Worm (Caenorhabditis elegans): Measurements from ENCODE around the gene F40D4.17.

- TF ChIP-seq nhr-6 (tag; optimal IDR thresholded peaks at IDR 0.05) (no peak), ZK337.2 (GFP tag; IDR thresholded peaks at IDR 0.05) (no peak), ceh-20 (GFP tag; IDR thresholded peaks at IDR 0.05) (no peak), daf-16 (GFP tag; optimal IDR thresholded peaks at IDR 0.05) (no peak), daf-16 (tag; optimal IDR thresholded peaks at IDR 0.05) (no peak), Y48G9A.11 (GFP tag; IDR thresholded peaks at IDR 0.05) (no peak), fkh-10 (GFP tag; optimal IDR thresholded peaks at IDR 0.05) (no peak), pqm-1 (tag; optimal IDR thresholded peaks at IDR 0.05) (no peak), F37D6.2 (tag; optimal IDR thresholded peaks at IDR 0.05) (no peak), nhr-237 (tag; optimal IDR thresholded peaks at IDR 0.05) (no peak), zfp-3 (GFP tag; conservative IDR thresholded peaks at IDR 0.05) (no peak), nhr-76 (tag; optimal IDR thresholded peaks at IDR 0.05) (no peak), ZK546.5 (tag; optimal IDR thresholded peaks at IDR 0.05) (no peak), unc-62 (GFP tag; optimal IDR thresholded peaks at IDR 0.05 in 1 of 2) (no peak), unc-62 (tag; optimal IDR thresholded peaks at IDR 0.05) (no peak), T20F7.1 (GFP tag; optimal IDR thresholded peaks at IDR 0.05) (no peak)
These were observed 4.2 kb upstream of the F40D4.17 start, which contains the start of gene F40D4.12 for ce11 chrV:17159430-17159924.

All from whole organism, L4 larva.